Worm (Caenorhabditis elegans) whole organism, L1 larva: ENCODE results near the gene fbxa-86.

Source experiments
- ceh-82 ChIP-seq, 3 experiments: fragments of 150-350 bp in 1 of 3; sonication (generic microtip) in 2 of 3; optimal IDR thresholded peaks; 2 replicates each; lab custom pipeline; 2014 to 2017; ENCODE audit warnings: missing biosample characterization in 3 of 3, missing genetic modification characterization in 3 of 3
- fkh-10 ChIP-seq: sonication (generic microtip); optimal IDR thresholded peaks from 2 replicates; lab custom pipeline; 2017; ENCODE audit warnings: missing biosample characterization, missing genetic modification reagents, missing genetic modification characterization
- nhr-47 ChIP-seq: sonication (generic microtip); optimal IDR thresholded peaks from 2 replicates; lab custom pipeline; 2016; ENCODE audit warnings: mild to moderate bottlenecking, missing genetic modification characterization, moderate library complexity, missing compliant biosample characterization

ce11 chrIV:4975995-4976394 is 38.2 kb upstream of the fbxa-86 start, which contains the start of gene Y9C9A.16:
- TF ChIP-seq nhr-47 (no peak), fkh-10 (no peak), ceh-82 (tag; optimal IDR thresholded peaks at IDR 0.05; lab: Kevin White, UChicago) (no peak)
